Worm (Caenorhabditis elegans) whole organism, L4 larva: Measurements from ENCODE around the gene srbc-37.

Experiments used
- F37D6.2 ChIP-seq: sonication (generic microtip); optimal IDR thresholded peaks from 2 replicates; lab custom pipeline; 2016; ENCODE audit warnings: mild to moderate bottlenecking, missing genetic modification characterization, missing compliant biosample characterization
- F44E2.7 ChIP-seq: fragments of 200-800 bp; sonication (Bioruptor generic); IDR thresholded peaks from 2 replicates; pipeline ENCODE4 v2.1.2; 2022; ENCODE audit warnings: missing genetic modification characterization, missing compliant biosample characterization
- T20F7.1 ChIP-seq: fragments of 200-800 bp; sonication (Bioruptor generic); optimal IDR thresholded peaks from 2 replicates; lab custom pipeline; 2018; ENCODE audit warnings: mild to moderate bottlenecking, missing genetic modification characterization, missing compliant biosample characterization
- T26A8.4 ChIP-seq: fragments of 200-800 bp; sonication (Bioruptor generic); IDR thresholded peaks from 2 replicates; pipeline ENCODE4 v1.3.6; 2022; ENCODE audit warnings: missing genetic modification characterization, missing compliant biosample characterization
- Y105C5A.15 ChIP-seq: fragments of 200-800 bp; sonication (Bioruptor generic); IDR thresholded peaks from 2 replicates; pipeline ENCODE4 v1.3.6; 2022; ENCODE audit warnings: missing genetic modification characterization, missing compliant biosample characterization
- Y48G9A.11 ChIP-seq: fragments of 200-800 bp; sonication (Bioruptor generic); IDR thresholded peaks from 2 replicates; pipeline ENCODE4 v1.3.6; 2022; ENCODE audit warnings: missing genetic modification reagents, missing genetic modification characterization, missing compliant biosample characterization
- Y75B8A.6 ChIP-seq: fragments of 200-800 bp; sonication (Bioruptor generic); IDR thresholded peaks from 2 replicates; pipeline ENCODE4 v1.3.6; 2022; ENCODE audit warnings: missing genetic modification reagents, missing genetic modification characterization, missing compliant biosample characterization
- ZK546.5 ChIP-seq, 2 experiments: sonication (generic microtip); optimal IDR thresholded peaks; 2 replicates each; lab custom pipeline; 2017; ENCODE audit warnings: missing biosample characterization in 2 of 2, missing genetic modification characterization in 2 of 2
- aha-1 ChIP-seq: fragments of 150-350 bp; peaks from one replicate; lab custom pipeline; 2014; ENCODE audit warnings: missing biosample characterization, missing genetic modification characterization
- arid-1 ChIP-seq: fragments of 200-800 bp; sonication (Bioruptor generic); conservative IDR thresholded peaks from 2 replicates; pipeline ENCODE4 v1.3.6; 2022; ENCODE audit warnings: missing genetic modification reagents, missing genetic modification characterization, missing compliant biosample characterization
- ceh-62 ChIP-seq: sonication (generic microtip); optimal IDR thresholded peaks from 2 replicates; lab custom pipeline; 2017; ENCODE audit warnings: missing biosample characterization, missing genetic modification characterization
- ctbp-1 ChIP-seq: fragments of 200-800 bp; sonication (Bioruptor generic); IDR thresholded peaks from 2 replicates; pipeline ENCODE4 v1.3.6; 2022; ENCODE audit warnings: missing genetic modification reagents, missing genetic modification characterization, missing compliant biosample characterization
- daf-16 ChIP-seq, 3 experiments: sonication (generic microtip); optimal IDR thresholded peaks; 2 replicates each; lab custom pipeline; 2016 to 2017; ENCODE audit warnings: missing genetic modification characterization in 3 of 3, missing genetic modification reagents in 3 of 3, mild to moderate bottlenecking in 2 of 3, missing compliant biosample characterization in 2 of 3, missing biosample characterization in 1 of 3, moderate library complexity in 1 of 3
- dmd-6 ChIP-seq: fragments of 200-800 bp; sonication (Bioruptor generic); IDR thresholded peaks from 2 replicates; pipeline ENCODE4 v1.3.6; 2022; ENCODE audit warnings: missing genetic modification reagents, missing genetic modification characterization, missing compliant biosample characterization
- dmd-9 ChIP-seq: fragments of 200-800 bp; sonication (Bioruptor generic); IDR thresholded peaks from 2 replicates; pipeline ENCODE4 v1.3.6; 2022; ENCODE audit warnings: missing genetic modification reagents, missing genetic modification characterization, missing compliant biosample characterization
- dve-1 ChIP-seq: sonication (generic microtip); optimal IDR thresholded peaks from 2 replicates; lab custom pipeline; 2017; ENCODE audit warnings: antibody characterized with exemption, mild to moderate bottlenecking, missing genetic modification characterization, missing compliant biosample characterization; ENCODE audit not compliant: insufficient read depth
- egl-43 ChIP-seq: fragments of 200-800 bp; sonication (Bioruptor generic); IDR thresholded peaks from 2 replicates; pipeline ENCODE4 v1.3.6; 2022; ENCODE audit warnings: missing genetic modification reagents, missing genetic modification characterization, missing compliant biosample characterization
- hlh-11 ChIP-seq: fragments of 200-800 bp; sonication (Bioruptor generic); optimal IDR thresholded peaks from 2 replicates; lab custom pipeline; 2018; ENCODE audit warnings: mild to moderate bottlenecking, missing genetic modification characterization, missing compliant biosample characterization
- hlh-30 ChIP-seq: sonication (generic microtip); optimal IDR thresholded peaks from 2 replicates; lab custom pipeline; 2017; ENCODE audit warnings: antibody characterized with exemption, mild to moderate bottlenecking, missing genetic modification characterization, missing compliant biosample characterization; ENCODE audit not compliant: insufficient read depth
- hmg-1.1 ChIP-seq: fragments of 200-800 bp; sonication (Bioruptor generic); IDR thresholded peaks from 2 replicates; pipeline ENCODE4 v1.3.6; 2022; ENCODE audit warnings: missing genetic modification reagents, missing genetic modification characterization, missing compliant biosample characterization
- lin-1 ChIP-seq: fragments of 200-800 bp; sonication (Bioruptor generic); IDR thresholded peaks from 2 replicates; pipeline ENCODE4 v1.3.6; 2022; ENCODE audit warnings: missing genetic modification reagents, missing genetic modification characterization, missing compliant biosample characterization
- lin-38 ChIP-seq: fragments of 200-800 bp; sonication (Bioruptor generic); IDR thresholded peaks from 2 replicates; pipeline ENCODE4 v1.3.6; 2022; ENCODE audit warnings: missing genetic modification reagents, missing genetic modification characterization, missing compliant biosample characterization
- lsy-2 ChIP-seq, 2 experiments: fragments of 150-350 bp in 1 of 2; sonication (generic microtip) in 1 of 2; optimal IDR thresholded peaks; 2 replicates each; lab custom pipeline; 2014 to 2017; ENCODE audit warnings: missing biosample characterization in 2 of 2, missing genetic modification characterization in 2 of 2
- mdl-1 ChIP-seq, 2 experiments: fragments of 150-350 bp in 1 of 2; sonication (generic microtip) in 1 of 2; optimal IDR thresholded peaks; 2 replicates each; lab custom pipeline; 2014 to 2017; ENCODE audit warnings: missing biosample characterization in 2 of 2, missing genetic modification characterization in 2 of 2
- mep-1 ChIP-seq: fragments of 150-350 bp; sonication (generic microtip); optimal IDR thresholded peaks from 3 replicates; lab custom pipeline; 2014; ENCODE audit warnings: missing biosample characterization, missing genetic modification characterization
- mxl-3 ChIP-seq: fragments of 200-800 bp; sonication (Bioruptor generic); optimal IDR thresholded peaks from 2 replicates; lab custom pipeline; 2018; ENCODE audit warnings: mild to moderate bottlenecking, missing genetic modification characterization, missing compliant biosample characterization
- nhr-10 ChIP-seq: fragments of 150-350 bp; optimal IDR thresholded peaks from 2 replicates; lab custom pipeline; 2014; ENCODE audit warnings: missing biosample characterization, missing genetic modification characterization
- nhr-102 ChIP-seq: sonication (generic microtip); optimal IDR thresholded peaks from 2 replicates; lab custom pipeline; 2016; ENCODE audit warnings: mild to moderate bottlenecking, missing genetic modification characterization, moderate library complexity, missing compliant biosample characterization
- nhr-11 ChIP-seq: fragments of 150-350 bp; optimal IDR thresholded peaks from 2 replicates; lab custom pipeline; 2014; ENCODE audit warnings: missing biosample characterization, missing genetic modification characterization
- nhr-111 ChIP-seq: fragments of 200-800 bp; sonication (Bioruptor generic); optimal IDR thresholded peaks from 2 replicates; lab custom pipeline; 2018; ENCODE audit warnings: mild to moderate bottlenecking, missing genetic modification characterization, missing compliant biosample characterization
- nhr-25 ChIP-seq: sonication (generic microtip); optimal IDR thresholded peaks from 2 replicates; lab custom pipeline; 2017; ENCODE audit warnings: missing genetic modification characterization, mild to moderate bottlenecking, missing compliant biosample characterization, antibody characterized with exemption, moderate library complexity, borderline replicate concordance; ENCODE audit not compliant: insufficient read depth
- nhr-28 ChIP-seq: fragments of 150-350 bp; optimal IDR thresholded peaks from 2 replicates; lab custom pipeline; 2014; ENCODE audit warnings: missing biosample characterization, missing genetic modification characterization
- nhr-48 ChIP-seq: sonication (generic microtip); optimal IDR thresholded peaks from 2 replicates; lab custom pipeline; 2016; ENCODE audit warnings: mild to moderate bottlenecking, missing genetic modification characterization, missing compliant biosample characterization
- nhr-77 ChIP-seq: fragments of 150-350 bp; optimal IDR thresholded peaks from 2 replicates; lab custom pipeline; 2014; ENCODE audit warnings: missing biosample characterization, missing genetic modification characterization
- pha-4 ChIP-seq, 2 experiments: fragments of 150-350 bp in 1 of 2; fragments of 200-800 bp in 1 of 2; sonication (Bioruptor generic) in 1 of 2; IDR thresholded peaks in 1 of 2; optimal IDR thresholded peaks in 1 of 2; 2 replicates each; pipeline versions ENCODE4 v1.3.6 to Lab custom; 2014 to 2022; ENCODE audit warnings: missing genetic modification characterization in 2 of 2, missing genetic modification reagents in 2 of 2, missing biosample characterization in 1 of 2, missing compliant biosample characterization in 1 of 2
- sdz-12 ChIP-seq: fragments of 200-800 bp; sonication (Bioruptor generic); optimal IDR thresholded peaks from 2 replicates; lab custom pipeline; 2018; ENCODE audit warnings: mild to moderate bottlenecking, missing genetic modification characterization, missing compliant biosample characterization
- spr-1 ChIP-seq: sonication (generic microtip); optimal IDR thresholded peaks from 2 replicates; lab custom pipeline; 2016; ENCODE audit warnings: mild to moderate bottlenecking, missing genetic modification characterization, missing compliant biosample characterization
- zfp-3 ChIP-seq: fragments of 200-800 bp; sonication (Bioruptor generic); conservative IDR thresholded peaks from 2 replicates; pipeline ENCODE4 v1.3.6; 2022; ENCODE audit warnings: missing genetic modification reagents, missing genetic modification characterization, missing compliant biosample characterization
- zip-2 ChIP-seq: fragments of 150-350 bp; optimal IDR thresholded peaks from 2 replicates; lab custom pipeline; 2014; ENCODE audit warnings: missing biosample characterization, missing genetic modification characterization

The srbc-37 gene

DNA sequence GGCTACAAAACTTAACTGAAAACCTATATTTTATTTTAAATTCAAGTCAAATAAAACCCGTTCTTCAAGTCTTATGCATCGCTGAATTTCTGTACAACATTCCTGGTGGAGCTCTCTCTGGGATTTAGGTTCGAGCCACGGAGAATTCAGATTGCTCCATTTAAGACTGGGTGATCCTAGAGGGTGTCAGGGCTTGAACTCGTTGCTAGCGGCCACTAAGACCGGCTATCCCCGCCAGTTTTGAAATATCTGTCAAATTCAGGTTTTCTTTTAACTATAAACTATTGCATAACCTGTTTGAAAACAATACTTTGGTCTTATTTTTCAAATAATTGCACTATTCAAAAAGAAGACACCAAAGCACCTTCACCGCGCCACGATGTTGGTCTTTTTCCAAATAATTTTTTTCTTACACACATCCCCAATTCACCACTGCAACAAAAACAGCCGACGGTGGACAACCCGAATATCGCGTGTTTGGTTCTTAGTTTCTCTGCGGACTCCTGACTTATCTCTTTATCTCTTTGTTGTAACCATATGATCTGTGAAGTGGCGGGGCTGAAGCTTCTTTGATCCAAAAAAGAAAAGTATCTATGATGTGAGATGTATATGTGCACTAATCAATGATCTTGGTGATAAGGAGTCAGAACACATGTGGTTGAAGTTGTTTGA lies 26.6 kb downstream of the srbc-37 start:
- TF ChIP-seq nhr-48 (peak; percentile 64), ceh-62 (tag; lab: Kevin White, UChicago) (no peak), zfp-3 (0 out of 2 replicates have a peak, but pooled peaks have one; percentile 23), nhr-25 (tag; lab: Kevin White, UChicago) (no peak), Y75B8A.6 (GFP tag; lab: Robert Waterston, UW) (0 out of 2 replicates have a peak, but pooled peaks have one; percentile 10), mxl-3 (peak; percentile 59), nhr-102 (tag; lab: Kevin White, UChicago) (peak; percentile 18), nhr-77 (tag; lab: Kevin White, UChicago) (peak; percentile 64), mdl-1 (tag; optimal IDR thresholded peaks at IDR 0.05; lab: Kevin White, UChicago) (peak; percentile 26 to 81), spr-1 (peak; percentile 57), dmd-6 (peak; percentile 13; the same call in 1 of the 2 replicates), nhr-111 (GFP tag; lab: Kevin White, UChicago) (peak; percentile 47), ctbp-1 (GFP tag; lab: Robert Waterston, UW) (0 out of 2 replicates have a peak, but pooled peaks have one; percentile 5), sdz-12 (no peak), F37D6.2 (no peak), hlh-30 (tag; lab: Kevin White, UChicago) (peak; percentile 91), lin-1 (GFP tag; lab: Robert Waterston, UW) (no peak), F44E2.7 (GFP tag; lab: Robert Waterston, UW) (no peak), T20F7.1 (peak; percentile 23), dmd-9 (GFP tag; lab: Robert Waterston, UW) (0 out of 2 replicates have a peak, but pooled peaks have one; percentile 16), dve-1 (tag; lab: Kevin White, UChicago) (peak; percentile 96), hlh-11 (tag; lab: Kevin White, UChicago) (peak; percentile 94), pha-4 (GFP tag; IDR thresholded peaks at IDR 0.05; lab: Robert Waterston, UW) (0 out of 2 replicates have a peak, but pooled peaks have one; percentile 14), pha-4 (tag; optimal IDR thresholded peaks at IDR 0.05; lab: Kevin White, UChicago) (no peak), T26A8.4 (GFP tag; lab: Robert Waterston, UW) (peak; percentile 39; the same call in 1 of the 2 replicates), daf-16 (GFP tag; optimal IDR thresholded peaks at IDR 0.05; lab: Kevin White, UChicago) (peak in 1 of 2 experiments; percentile 62), daf-16 (tag; optimal IDR thresholded peaks at IDR 0.05; lab: Kevin White, UChicago) (peak; percentile 56), nhr-28 (peak; percentile 68), nhr-11 (tag; lab: Kevin White, UChicago) (peak; percentile 69), Y105C5A.15 (GFP tag; lab: Robert Waterston, UW) (0 out of 2 replicates have a peak, but pooled peaks have one; percentile 28), lsy-2 (tag; optimal IDR thresholded peaks at IDR 0.05; lab: Kevin White, UChicago) (peak in 1 of 2 experiments; percentile 69), zip-2 (tag; lab: Kevin White, UChicago) (peak; percentile 15), ZK546.5 (tag; optimal IDR thresholded peaks at IDR 0.05; lab: Kevin White, UChicago) (no peak), nhr-10 (peak; percentile 89), Y48G9A.11 (0 out of 2 replicates have a peak, but pooled peaks have one; percentile 10), egl-43 (GFP tag; lab: Robert Waterston, UW) (0 out of 2 replicates have a peak, but pooled peaks have one; percentile 4), arid-1 (GFP tag; lab: Robert Waterston, UW) (no peak), lin-38 (GFP tag; lab: Robert Waterston, UW) (peak; percentile 13; the same call in 1 of the 2 replicates), hmg-1.1 (GFP tag; lab: Robert Waterston, UW) (0 out of 2 replicates have a peak, but pooled peaks have one; percentile 26), mep-1 (tag; lab: Kevin White, UChicago) (peak; percentile 61), aha-1 (peak; percentile 98)
- TF ChIP-seq, all 104 proteins: peak for 31
